Fruit fly (Drosophila melanogaster): ENCODE data around the gene jus.

Gene jus

dm6 chr3R:29199807-29200693, 5.3 kb upstream of the jus start, which contains the start of gene CG11899 (continued):
- TF ChIP-seq tai (GFP tag; optimal IDR thresholded peaks at IDR 0.05) (peak; percentile 93), CG9705 (GFP tag; optimal IDR thresholded peaks at IDR 0.05) (peak; percentile 78), Jra (GFP tag; optimal IDR thresholded peaks at IDR 0.05) (peak; percentile 89), Dfd (GFP tag; optimal IDR thresholded peaks at IDR 0.05) (no peak), sv (GFP tag; optimal IDR thresholded peaks at IDR 0.05) (no peak), pan (optimal IDR thresholded peaks at IDR 0.05) (no peak), Hr78 (GFP tag; optimal IDR thresholded peaks at IDR 0.05) (no peak), Myc (optimal IDR thresholded peaks at IDR 0.05) (no peak), CrebA (GFP tag; optimal IDR thresholded peaks at IDR 0.05; ENCODE audit: borderline replicate concordance) (no peak), Mio (GFP tag; optimal IDR thresholded peaks at IDR 0.05) (no peak), jim (GFP tag; optimal IDR thresholded peaks at IDR 0.05) (peak; percentile 69), N (GFP tag; optimal IDR thresholded peaks at IDR 0.05) (no peak)

- TF ChIP-seq CG32264 (GFP tag; optimal IDR thresholded peaks at IDR 0.05) (no peak), dmrt93B (GFP tag; optimal IDR thresholded peaks at IDR 0.05) (no peak), jim (GFP tag; optimal IDR thresholded peaks at IDR 0.05) (no peak), woc (GFP tag; optimal IDR thresholded peaks at IDR 0.05) (no peak), rgr (GFP tag; optimal IDR thresholded peaks at IDR 0.05) (no peak), CG9705 (GFP tag; optimal IDR thresholded peaks at IDR 0.05) (no peak)
Measured at dm6 chr3R:29198299-29198698, 3.5 kb upstream of the jus start.

dm6 chr3R:29196967-29197611, 2.3 kb upstream of the jus start, which contains the start of gene CG14515:
CG14515 (plus strand) TSS chr3R:29197556.
- TF ChIP-seq Sp1 (GFP tag; optimal IDR thresholded peaks at IDR 0.05) (no peak), sage (GFP tag; optimal IDR thresholded peaks at IDR 0.05) (no peak), foxo (GFP tag; optimal IDR thresholded peaks at IDR 0.05) (no peak), jim (GFP tag; optimal IDR thresholded peaks at IDR 0.05) (no peak), fru (GFP tag; optimal IDR thresholded peaks at IDR 0.05) (no peak), woc (GFP tag; optimal IDR thresholded peaks at IDR 0.05) (no peak), br (GFP tag; optimal IDR thresholded peaks at IDR 0.05) (no peak), Myc (optimal IDR thresholded peaks at IDR 0.05) (no peak), psq (GFP tag; optimal IDR thresholded peaks at IDR 0.05) (no peak), Jra (GFP tag; optimal IDR thresholded peaks at IDR 0.05) (no peak), Vsx2 (GFP tag; optimal IDR thresholded peaks at IDR 0.05; ENCODE audit: partially characterized antibody) (no peak), CrebA (GFP tag; optimal IDR thresholded peaks at IDR 0.05; ENCODE audit: borderline replicate concordance) (no peak), pan (optimal IDR thresholded peaks at IDR 0.05) (no peak)

dm6 chr3R:29190984-29191383, 3.8 kb downstream of the jus start:
- TF ChIP-seq fru (GFP tag; optimal IDR thresholded peaks at IDR 0.05) (no peak), psq (GFP tag; optimal IDR thresholded peaks at IDR 0.05) (no peak), GATAd (GFP tag; optimal IDR thresholded peaks at IDR 0.05) (no peak), Vsx2 (GFP tag; optimal IDR thresholded peaks at IDR 0.05; ENCODE audit: partially characterized antibody) (no peak), ey (GFP tag; optimal IDR thresholded peaks at IDR 0.05) (no peak), woc (GFP tag; optimal IDR thresholded peaks at IDR 0.05) (no peak), HLH106 (tag; optimal IDR thresholded peaks at IDR 0.05) (no peak), dl (GFP tag; optimal IDR thresholded peaks at IDR 0.05; ENCODE audit: insufficient read depth in 1 of 2, partially characterized antibody in 2 of 2) (no peak)

dm6 chr3R:29164930-29165693, 29.7 kb downstream of the jus start, which contains the start of gene CG11898:
CG11898 (plus strand) TSS chr3R:29165643.
- no peak for TF ChIP-seq usp (GFP tag; optimal IDR thresholded peaks at IDR 0.05)
- peak in 1 of 2 experiments; percentile 62 for TF ChIP-seq foxo (GFP tag; optimal IDR thresholded peaks at IDR 0.05)
- peak; percentile 64 for TF ChIP-seq rgr (GFP tag; optimal IDR thresholded peaks at IDR 0.05)
- TF ChIP-seq OdsH (GFP tag; optimal IDR thresholded peaks at IDR 0.05), result peak; percentile 35
- TF ChIP-seq h (GFP tag; optimal IDR thresholded peaks at IDR 0.05), result peak; percentile 78
- peak; percentile 77 for TF ChIP-seq fru (GFP tag; optimal IDR thresholded peaks at IDR 0.05)
- TF ChIP-seq dl (GFP tag; optimal IDR thresholded peaks at IDR 0.05; ENCODE audit: insufficient read depth in 1 of 2, partially characterized antibody in 2 of 2), result no peak
- TF ChIP-seq lola (GFP tag; optimal IDR thresholded peaks at IDR 0.05), result no peak
- peak; percentile 67 for TF ChIP-seq br (GFP tag; optimal IDR thresholded peaks at IDR 0.05)
- no peak for TF ChIP-seq dsf (GFP tag; optimal IDR thresholded peaks at IDR 0.05; ENCODE audit: borderline replicate concordance)
- peak; percentile 54 for TF ChIP-seq ey (GFP tag; optimal IDR thresholded peaks at IDR 0.05)
- TF ChIP-seq Vsx2 (GFP tag; optimal IDR thresholded peaks at IDR 0.05; ENCODE audit: partially characterized antibody), result no peak
- TF ChIP-seq HLH106 (tag; optimal IDR thresholded peaks at IDR 0.05), result peak; percentile 40
- TF ChIP-seq psq (GFP tag; optimal IDR thresholded peaks at IDR 0.05), result peak; percentile 16

All from whole organism, wandering third instar larva.